Worm (Caenorhabditis elegans) whole organism, L4/young adult: ENCODE data around the gene Y53C12A.7.

Experiments used
- W03F9.2 ChIP-seq: fragments of 150-350 bp; optimal IDR thresholded peaks from 2 replicates; lab custom pipeline; 2014; ENCODE audit warnings: missing biosample characterization, missing genetic modification characterization
- dao-5 ChIP-seq: sonication (generic microtip); optimal IDR thresholded peaks from 2 replicates; lab custom pipeline; 2016; ENCODE audit warnings: missing genotype, missing genetic modification characterization, moderate library complexity, missing compliant biosample characterization
- him-1 ChIP-seq: sonication (generic microtip); optimal IDR thresholded peaks from 2 replicates; lab custom pipeline; 2016; ENCODE audit warnings: missing genotype, missing genetic modification reagents, missing genetic modification characterization, missing compliant biosample characterization

DNA sequence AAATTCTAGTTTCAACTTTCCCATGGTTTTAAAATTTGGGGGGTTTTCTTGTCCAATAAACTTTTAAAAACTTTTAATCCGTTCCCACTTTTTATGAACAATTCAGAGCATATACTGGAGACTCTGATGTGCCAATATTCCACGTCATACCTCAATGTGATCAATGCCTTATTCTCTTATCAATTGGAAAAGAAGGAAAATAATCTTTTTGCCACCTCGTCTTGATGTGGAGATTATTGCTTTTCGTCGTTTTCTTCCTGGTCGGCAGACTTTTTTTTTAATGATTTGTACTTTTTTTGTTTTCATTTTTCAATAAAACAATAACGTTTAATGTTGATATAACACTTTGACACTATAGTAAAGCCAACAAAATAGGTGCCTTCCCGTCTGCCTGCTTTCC lies 22.9 kb upstream of the Y53C12A.7 start:
- TF ChIP-seq him-1, result no peak
- TF ChIP-seq dao-5 (tag; lab: Kevin White, UChicago), result no peak
- TF ChIP-seq W03F9.2, result no peak
